Worm (Caenorhabditis elegans) whole organism, mixed stage, embryonic: ENCODE data around the gene F32D8.14.

Experiments
- M03D4.4 ChIP-seq: sonication (generic microtip); optimal IDR thresholded peaks from 2 replicates; lab custom pipeline; 2017; ENCODE audit warnings: mild to moderate bottlenecking, missing genetic modification characterization, missing compliant biosample characterization
- bed-3 ChIP-seq: fragments of 200-800 bp; sonication (Bioruptor generic); optimal IDR thresholded peaks from 3 replicates; lab custom pipeline; 2018; ENCODE audit warnings: mild to moderate bottlenecking, missing genetic modification characterization, moderate library complexity, missing compliant biosample characterization
- blmp-1 ChIP-seq: fragments of 150-350 bp; optimal IDR thresholded peaks from 2 replicates; lab custom pipeline; 2014; ENCODE audit warnings: missing biosample characterization, missing genetic modification characterization
- ceh-39 ChIP-seq: fragments of 150-350 bp; optimal IDR thresholded peaks from 2 replicates; lab custom pipeline; 2014; ENCODE audit warnings: missing biosample characterization, missing genetic modification characterization
- ceh-43 ChIP-seq: fragments of 200-800 bp; sonication (Bioruptor generic); optimal IDR thresholded peaks from 2 replicates; lab custom pipeline; 2018; ENCODE audit warnings: mild to moderate bottlenecking, missing genetic modification characterization, moderate library complexity, missing compliant biosample characterization
- ceh-83 ChIP-seq: fragments of 200-800 bp; sonication (Bioruptor generic); optimal IDR thresholded peaks from 2 replicates; lab custom pipeline; 2018; ENCODE audit warnings: mild to moderate bottlenecking, missing genetic modification characterization, missing compliant biosample characterization
- ces-1 ChIP-seq: fragments of 150-350 bp; optimal IDR thresholded peaks from 2 replicates; lab custom pipeline; 2014; ENCODE audit warnings: missing biosample characterization, missing genetic modification reagents, missing genetic modification characterization
- cnd-1 ChIP-seq: fragments of 200-800 bp; sonication (Bioruptor generic); optimal IDR thresholded peaks from 2 replicates; lab custom pipeline; 2018; ENCODE audit warnings: mild to moderate bottlenecking, missing genetic modification characterization, missing compliant biosample characterization
- drap-1 ChIP-seq: fragments of 200-800 bp; sonication (Bioruptor generic); optimal IDR thresholded peaks from 3 replicates; lab custom pipeline; 2018; ENCODE audit warnings: mild to moderate bottlenecking, missing genetic modification characterization, missing compliant biosample characterization
- elt-1 ChIP-seq: sonication (generic microtip); optimal IDR thresholded peaks from 2 replicates; lab custom pipeline; 2017; ENCODE audit warnings: missing genetic modification characterization, mild to moderate bottlenecking, missing compliant biosample characterization, antibody characterized with exemption, moderate library complexity, borderline replicate concordance; ENCODE audit not compliant: insufficient read depth
- flh-1 ChIP-seq: fragments of 200-800 bp; sonication (Bioruptor generic); optimal IDR thresholded peaks from 2 replicates; lab custom pipeline; 2018; ENCODE audit warnings: mild to moderate bottlenecking, missing genetic modification characterization, moderate library complexity, missing compliant biosample characterization
- ham-2 ChIP-seq: fragments of 200-800 bp; sonication (Bioruptor generic); optimal IDR thresholded peaks from 2 replicates; lab custom pipeline; 2018; ENCODE audit warnings: mild to moderate bottlenecking, missing genetic modification characterization, missing compliant biosample characterization
- hlh-1 ChIP-seq: fragments of 150-350 bp; optimal IDR thresholded peaks from 2 replicates; lab custom pipeline; 2014; ENCODE audit warnings: missing biosample characterization, missing genetic modification reagents, missing genetic modification characterization
- lin-13 ChIP-seq: fragments of 150-350 bp; optimal IDR thresholded peaks from 2 replicates; lab custom pipeline; 2014; ENCODE audit warnings: missing biosample characterization, missing genetic modification characterization
- lin-32 ChIP-seq: fragments of 200-800 bp; sonication (Bioruptor generic); optimal IDR thresholded peaks from 2 replicates; lab custom pipeline; 2018; ENCODE audit warnings: mild to moderate bottlenecking, missing genetic modification characterization, missing compliant biosample characterization
- lsy-2 ChIP-seq: fragments of 150-350 bp; optimal IDR thresholded peaks from 2 replicates; lab custom pipeline; 2014; ENCODE audit warnings: missing biosample characterization, missing genetic modification characterization
- mab-5 ChIP-seq: fragments of 150-350 bp; optimal IDR thresholded peaks from 2 replicates; lab custom pipeline; 2014; ENCODE audit warnings: missing biosample characterization, missing genetic modification characterization
- mep-1 ChIP-seq: fragments of 150-350 bp; optimal IDR thresholded peaks from 2 replicates; lab custom pipeline; 2017; ENCODE audit warnings: missing biosample characterization, missing genetic modification reagents, missing genetic modification characterization, inconsistent platforms
- mls-2 ChIP-seq: sonication (generic microtip); optimal IDR thresholded peaks from 2 replicates; lab custom pipeline; 2016; ENCODE audit warnings: mild to moderate bottlenecking, missing genetic modification characterization, moderate library complexity, missing compliant biosample characterization
- nhr-12 ChIP-seq: fragments of 150-350 bp; optimal IDR thresholded peaks from 2 replicates; lab custom pipeline; 2014; ENCODE audit warnings: missing biosample characterization, missing genetic modification characterization
- nhr-2 ChIP-seq: fragments of 150-350 bp; optimal IDR thresholded peaks from 2 replicates; lab custom pipeline; 2014; ENCODE audit warnings: missing biosample characterization, missing genetic modification characterization
- nhr-237 ChIP-seq: fragments of 150-350 bp; optimal IDR thresholded peaks from 2 replicates; lab custom pipeline; 2014; ENCODE audit warnings: missing biosample characterization, missing genetic modification characterization
- nhr-28 ChIP-seq: fragments of 150-350 bp; optimal IDR thresholded peaks from 2 replicates; lab custom pipeline; 2014; ENCODE audit warnings: missing biosample characterization, missing genetic modification characterization
- nhr-76 ChIP-seq: sonication (generic microtip); optimal IDR thresholded peaks from 2 replicates; lab custom pipeline; 2017; ENCODE audit warnings: missing biosample characterization, missing genetic modification characterization
- pha-4 ChIP-seq: fragments of 150-350 bp; optimal IDR thresholded peaks from 2 replicates; lab custom pipeline; 2018; ENCODE audit warnings: missing biosample characterization, missing genetic modification reagents, missing genetic modification characterization
- sem-2 ChIP-seq: fragments of 200-800 bp; sonication (Bioruptor generic); optimal IDR thresholded peaks from 2 replicates; lab custom pipeline; 2018; ENCODE audit warnings: mild to moderate bottlenecking, missing genetic modification characterization, missing compliant biosample characterization
- sptf-1 ChIP-seq: sonication (generic microtip); optimal IDR thresholded peaks from 2 replicates; lab custom pipeline; 2017; ENCODE audit warnings: mild to moderate bottlenecking, missing genetic modification characterization, moderate library complexity, missing compliant biosample characterization
- tbx-8 ChIP-seq: fragments of 200-800 bp; sonication (Bioruptor generic); optimal IDR thresholded peaks from 2 replicates; lab custom pipeline; 2018; ENCODE audit warnings: mild to moderate bottlenecking, missing genetic modification characterization, moderate library complexity, missing compliant biosample characterization
- unc-120 ChIP-seq: sonication (generic microtip); optimal IDR thresholded peaks from 2 replicates; lab custom pipeline; 2017; ENCODE audit warnings: missing genetic modification characterization, missing compliant biosample characterization; ENCODE audit not compliant: poor library complexity, severe bottlenecking
- unc-39 ChIP-seq: fragments of 150-350 bp; optimal IDR thresholded peaks from 2 replicates; lab custom pipeline; 2014; ENCODE audit warnings: missing biosample characterization, missing genetic modification characterization
- unc-62 ChIP-seq: fragments of 150-350 bp; optimal IDR thresholded peaks from 2 replicates; lab custom pipeline; 2014; ENCODE audit warnings: missing biosample characterization, missing genetic modification reagents, missing genetic modification characterization
- zip-8 ChIP-seq: fragments of 150-350 bp; optimal IDR thresholded peaks from 2 replicates; lab custom pipeline; 2014; ENCODE audit warnings: missing biosample characterization, missing genetic modification characterization
- ztf-11 ChIP-seq: fragments of 150-350 bp; optimal IDR thresholded peaks from 2 replicates; lab custom pipeline; 2014; ENCODE audit warnings: missing biosample characterization, missing genetic modification characterization

F32D8.14 gene

ce11 chrV:10931189-10931588, 36.6 kb upstream of the F32D8.14 start, which contains the start of gene scvp-1:
Gene scvp-1 (minus strand): TSS chrV:10931289.
- no peak for TF ChIP-seq lin-13 (tag; lab: Kevin White, UChicago)
- TF ChIP-seq pha-4 (tag; lab: Kevin White, UChicago) = no peak
- no peak for TF ChIP-seq hlh-1 (tag; lab: Kevin White, UChicago)
- TF ChIP-seq tbx-8 (GFP tag; lab: Kevin White, UChicago) = no peak
- TF ChIP-seq bed-3 (GFP tag; lab: Kevin White, UChicago) = no peak
- no peak for TF ChIP-seq ceh-39 (tag; lab: Kevin White, UChicago)
- no peak for TF ChIP-seq sem-2 (GFP tag; lab: Kevin White, UChicago)
- TF ChIP-seq ceh-83 = no peak
- TF ChIP-seq mab-5 (tag; lab: Kevin White, UChicago) = no peak
- TF ChIP-seq mls-2 (tag; lab: Kevin White, UChicago) = no peak

- TF ChIP-seq nhr-237 (tag; lab: Kevin White, UChicago) (no peak), unc-120 (tag; lab: Kevin White, UChicago) (no peak), lin-32 (GFP tag; lab: Kevin White, UChicago) (no peak), cnd-1 (no peak), M03D4.4 (tag; lab: Kevin White, UChicago) (no peak), nhr-12 (tag; lab: Kevin White, UChicago) (no peak), unc-39 (tag; lab: Kevin White, UChicago) (no peak), flh-1 (GFP tag; lab: Kevin White, UChicago) (no peak), mls-2 (tag; lab: Kevin White, UChicago) (no peak), lsy-2 (tag; lab: Kevin White, UChicago) (no peak), ham-2 (GFP tag; lab: Kevin White, UChicago) (no peak), tbx-8 (GFP tag; lab: Kevin White, UChicago) (no peak), nhr-28 (tag; lab: Kevin White, UChicago) (no peak), elt-1 (tag; lab: Kevin White, UChicago) (no peak), lin-13 (tag; lab: Kevin White, UChicago) (no peak), pha-4 (tag; lab: Kevin White, UChicago) (no peak)
Measured at ce11 chrV:10929511-10929910, 34.9 kb upstream of the F32D8.14 start, which contains the start of gene F58B4.3. Gene F58B4.3 (plus strand): TSS chrV:10929811.

- no peak for TF ChIP-seq ceh-43 (GFP tag; lab: Kevin White, UChicago)
- TF ChIP-seq nhr-2 (tag; lab: Kevin White, UChicago) = no peak
Measured at ce11 chrV:10925658-10926057, 31.1 kb upstream of the F32D8.14 start.

- TF ChIP-seq elt-1 (tag; lab: Kevin White, UChicago) (no peak), ces-1 (GFP tag; lab: Kevin White, UChicago) (peak; percentile 28)
Measured at ce11 chrV:10924731-10925130, 30.1 kb upstream of the F32D8.14 start, which contains the start of gene F58B4.6. Gene F58B4.6 (plus strand): TSS chrV:10925031.

ce11 chrV:10923229-10923628, 28.6 kb upstream of the F32D8.14 start, which contains the start of gene F58B4.7:
Gene F58B4.7 (minus strand): TSS chrV:10923329.
- TF ChIP-seq nhr-76 (no peak), nhr-237 (tag; lab: Kevin White, UChicago) (no peak), mab-5 (tag; lab: Kevin White, UChicago) (no peak), hlh-1 (tag; lab: Kevin White, UChicago) (no peak), ham-2 (GFP tag; lab: Kevin White, UChicago) (no peak), elt-1 (tag; lab: Kevin White, UChicago) (no peak), nhr-2 (tag; lab: Kevin White, UChicago) (no peak), mep-1 (no peak), lin-13 (tag; lab: Kevin White, UChicago) (no peak), ceh-83 (no peak), cnd-1 (no peak), drap-1 (GFP tag; lab: Kevin White, UChicago) (no peak), blmp-1 (no peak)

DNA sequence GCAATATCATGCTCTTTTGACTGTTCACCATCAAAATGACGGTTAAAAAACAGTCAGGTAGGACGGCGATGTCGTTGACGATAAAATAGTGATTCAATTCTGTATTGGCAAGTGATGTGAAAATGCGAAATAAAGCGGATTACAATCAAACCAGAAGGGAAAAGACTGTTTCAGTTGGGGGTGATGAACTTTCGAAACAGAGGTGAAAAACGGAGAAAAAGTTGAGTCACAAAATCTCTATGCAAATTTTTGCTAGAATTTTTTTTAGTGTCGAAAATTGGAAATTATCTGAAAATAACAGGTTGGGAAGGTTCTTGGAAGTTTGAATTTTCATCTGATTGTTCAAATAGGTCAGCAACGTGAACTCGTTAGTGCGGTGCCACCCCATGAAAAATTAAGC, 27.2 kb upstream of the F32D8.14 start, which contains the start of gene nas-31:
nas-31 (minus strand) TSS at position 101 of the 400 bp plus-strand sequence.
- TF ChIP-seq cnd-1 = no peak
- TF ChIP-seq ceh-83 = no peak
- no peak for TF ChIP-seq ztf-11 (tag; lab: Kevin White, UChicago)
- no peak for TF ChIP-seq ceh-39 (tag; lab: Kevin White, UChicago)
- TF ChIP-seq zip-8 = no peak
- no peak for TF ChIP-seq unc-120 (tag; lab: Kevin White, UChicago)
- TF ChIP-seq unc-62 (GFP tag; lab: Kevin White, UChicago) = no peak
- TF ChIP-seq mep-1 = no peak
- TF ChIP-seq lsy-2 (tag; lab: Kevin White, UChicago) = no peak
- TF ChIP-seq mls-2 (tag; lab: Kevin White, UChicago) = no peak
- TF ChIP-seq drap-1 (GFP tag; lab: Kevin White, UChicago) = no peak
- no peak for TF ChIP-seq nhr-12 (tag; lab: Kevin White, UChicago)
- no peak for TF ChIP-seq tbx-8 (GFP tag; lab: Kevin White, UChicago)
- TF ChIP-seq sptf-1 = no peak
- no peak for TF ChIP-seq hlh-1 (tag; lab: Kevin White, UChicago)
